Worm (Caenorhabditis elegans) whole organism, L4 larva: Measurements from ENCODE around the gene cyk-4.
A peak's percentile ranks its signal among the peaks of the same experiment; 100 is the strongest.

Source experiments
- F44E2.7 ChIP-seq: fragments of 200-800 bp; sonication (Bioruptor generic); IDR thresholded peaks from 2 replicates; pipeline ENCODE4 v2.1.2; 2022; ENCODE audit warnings: missing genetic modification characterization, missing compliant biosample characterization
- F49E8.2 ChIP-seq: sonication (generic microtip); optimal IDR thresholded peaks from 2 replicates; lab custom pipeline; 2016; ENCODE audit warnings: missing compliant biosample characterization, mild to moderate bottlenecking, missing genetic modification characterization, borderline replicate concordance
- Y105C5A.15 ChIP-seq: fragments of 200-800 bp; sonication (Bioruptor generic); IDR thresholded peaks from 2 replicates; pipeline ENCODE4 v1.3.6; 2022; ENCODE audit warnings: missing genetic modification characterization, missing compliant biosample characterization
- Y48G9A.11 ChIP-seq: fragments of 200-800 bp; sonication (Bioruptor generic); IDR thresholded peaks from 2 replicates; pipeline ENCODE4 v1.3.6; 2022; ENCODE audit warnings: missing genetic modification reagents, missing genetic modification characterization, missing compliant biosample characterization
- Y5F2A.4 ChIP-seq: fragments of 200-800 bp; sonication (Bioruptor generic); optimal IDR thresholded peaks from 2 replicates; lab custom pipeline; 2018; ENCODE audit warnings: mild to moderate bottlenecking, missing genetic modification characterization, missing compliant biosample characterization
- ZK337.2 ChIP-seq: fragments of 200-800 bp; sonication (Bioruptor generic); IDR thresholded peaks from 2 replicates; pipeline ENCODE4 v1.3.6; 2022; ENCODE audit warnings: missing genetic modification reagents, missing genetic modification characterization, missing compliant biosample characterization
- ZK546.5 ChIP-seq, 2 experiments: sonication (generic microtip); optimal IDR thresholded peaks; 2 replicates each; lab custom pipeline; 2017; ENCODE audit warnings: missing biosample characterization in 2 of 2, missing genetic modification characterization in 2 of 2
- aly-2 ChIP-seq: sonication (generic microtip); optimal IDR thresholded peaks from 2 replicates; lab custom pipeline; 2018; ENCODE audit warnings: missing biosample characterization, missing genetic modification characterization
- arid-1 ChIP-seq: fragments of 200-800 bp; sonication (Bioruptor generic); conservative IDR thresholded peaks from 2 replicates; pipeline ENCODE4 v1.3.6; 2022; ENCODE audit warnings: missing genetic modification reagents, missing genetic modification characterization, missing compliant biosample characterization
- attf-4 ChIP-seq: sonication (generic microtip); optimal IDR thresholded peaks from 3 replicates; lab custom pipeline; 2017; ENCODE audit warnings: missing biosample characterization, missing genetic modification characterization
- ceh-44 ChIP-seq: fragments of 200-800 bp; sonication (Bioruptor generic); IDR thresholded peaks from 2 replicates; pipeline ENCODE4 v1.3.6; 2022; ENCODE audit warnings: missing genetic modification reagents, missing genetic modification characterization, missing compliant biosample characterization
- ceh-62 ChIP-seq: sonication (generic microtip); optimal IDR thresholded peaks from 2 replicates; lab custom pipeline; 2017; ENCODE audit warnings: missing biosample characterization, missing genetic modification characterization
- ceh-82 ChIP-seq: sonication (generic microtip); optimal IDR thresholded peaks from 2 replicates; lab custom pipeline; 2017; ENCODE audit warnings: missing biosample characterization, missing genetic modification characterization
- ces-1 ChIP-seq: fragments of 150-350 bp; sonication (generic microtip); optimal IDR thresholded peaks from 4 replicates; lab custom pipeline; 2014; ENCODE audit warnings: missing biosample characterization, missing genetic modification reagents, missing genetic modification characterization
- cey-2 ChIP-seq: sonication (generic microtip); optimal IDR thresholded peaks from 3 replicates; lab custom pipeline; 2017; ENCODE audit warnings: missing genetic modification characterization, mild to moderate bottlenecking, missing compliant biosample characterization, antibody characterized with exemption, borderline replicate concordance; ENCODE audit not compliant: insufficient read depth
- daf-19 ChIP-seq: fragments of 200-800 bp; sonication (Bioruptor generic); conservative IDR thresholded peaks from 2 replicates; pipeline ENCODE4 v1.3.6; 2022; ENCODE audit warnings: missing genetic modification characterization, missing compliant biosample characterization
- daf-8 ChIP-seq: fragments of 200-800 bp; sonication (Bioruptor generic); IDR thresholded peaks from 2 replicates; pipeline ENCODE4 v1.3.6; 2022; ENCODE audit warnings: missing genetic modification characterization, missing compliant biosample characterization
- dmd-9 ChIP-seq: fragments of 200-800 bp; sonication (Bioruptor generic); IDR thresholded peaks from 2 replicates; pipeline ENCODE4 v1.3.6; 2022; ENCODE audit warnings: missing genetic modification reagents, missing genetic modification characterization, missing compliant biosample characterization
- duxl-1 ChIP-seq: sonication (generic microtip); optimal IDR thresholded peaks from 2 replicates; lab custom pipeline; 2016; ENCODE audit warnings: mild to moderate bottlenecking, missing genetic modification characterization, moderate library complexity, missing compliant biosample characterization; ENCODE audit not compliant: poor library complexity
- dve-1 ChIP-seq: sonication (generic microtip); optimal IDR thresholded peaks from 2 replicates; lab custom pipeline; 2017; ENCODE audit warnings: antibody characterized with exemption, mild to moderate bottlenecking, missing genetic modification characterization, missing compliant biosample characterization; ENCODE audit not compliant: insufficient read depth
- fkh-10 ChIP-seq: fragments of 150-350 bp; optimal IDR thresholded peaks from 2 replicates; lab custom pipeline; 2014; ENCODE audit warnings: missing biosample characterization, missing genetic modification reagents, missing genetic modification characterization
- fos-1 ChIP-seq: fragments of 150-350 bp; optimal IDR thresholded peaks from 2 replicates; lab custom pipeline; 2014; ENCODE audit warnings: missing biosample characterization, missing genetic modification characterization
- gei-8 ChIP-seq: fragments of 200-800 bp; sonication (Bioruptor generic); optimal IDR thresholded peaks from 2 replicates; lab custom pipeline; 2018; ENCODE audit warnings: mild to moderate bottlenecking, missing genetic modification characterization, missing compliant biosample characterization
- hlh-30 ChIP-seq: sonication (generic microtip); optimal IDR thresholded peaks from 2 replicates; lab custom pipeline; 2017; ENCODE audit warnings: antibody characterized with exemption, mild to moderate bottlenecking, missing genetic modification characterization, missing compliant biosample characterization; ENCODE audit not compliant: insufficient read depth
- jun-1 ChIP-seq: fragments of 150-350 bp; optimal IDR thresholded peaks from 2 replicates; lab custom pipeline; 2014; ENCODE audit warnings: missing biosample characterization, missing genetic modification reagents, missing genetic modification characterization
- lin-13 ChIP-seq: fragments of 150-350 bp; optimal IDR thresholded peaks from 2 replicates; lab custom pipeline; 2014; ENCODE audit warnings: missing biosample characterization, missing genetic modification reagents, missing genetic modification characterization
- lin-15B ChIP-seq: fragments of 150-350 bp; sonication (generic microtip); optimal IDR thresholded peaks from 3 replicates; lab custom pipeline; 2014; ENCODE audit warnings: missing biosample characterization, missing genetic modification characterization
- lin-29 ChIP-seq: fragments of 200-800 bp; sonication (Bioruptor generic); IDR thresholded peaks from 2 replicates; pipeline ENCODE4 v1.3.6; 2022; ENCODE audit warnings: missing genetic modification reagents, missing genetic modification characterization, missing compliant biosample characterization
- lin-38 ChIP-seq: fragments of 200-800 bp; sonication (Bioruptor generic); IDR thresholded peaks from 2 replicates; pipeline ENCODE4 v1.3.6; 2022; ENCODE audit warnings: missing genetic modification reagents, missing genetic modification characterization, missing compliant biosample characterization
- lir-3 ChIP-seq: sonication (generic microtip); optimal IDR thresholded peaks from 2 replicates; lab custom pipeline; 2016; ENCODE audit warnings: mild to moderate bottlenecking, missing genetic modification characterization, missing compliant biosample characterization
- lsy-2 ChIP-seq, 2 experiments: fragments of 150-350 bp in 1 of 2; sonication (generic microtip) in 1 of 2; optimal IDR thresholded peaks; 2 replicates each; lab custom pipeline; 2014 to 2017; ENCODE audit warnings: missing biosample characterization in 2 of 2, missing genetic modification characterization in 2 of 2
- mdt-29 ChIP-seq: fragments of 200-800 bp; sonication (Bioruptor generic); IDR thresholded peaks from 2 replicates; pipeline ENCODE4 v1.3.6; 2022; ENCODE audit warnings: missing genetic modification reagents, missing genetic modification characterization, missing compliant biosample characterization
- mxl-2 ChIP-seq: fragments of 200-800 bp; sonication (Bioruptor generic); conservative IDR thresholded peaks from 2 replicates; pipeline ENCODE4 v1.3.6; 2022; ENCODE audit warnings: missing genetic modification reagents, missing genetic modification characterization, missing compliant biosample characterization
- mxl-3 ChIP-seq: fragments of 200-800 bp; sonication (Bioruptor generic); optimal IDR thresholded peaks from 2 replicates; lab custom pipeline; 2018; ENCODE audit warnings: mild to moderate bottlenecking, missing genetic modification characterization, missing compliant biosample characterization
- nhr-11 ChIP-seq: fragments of 150-350 bp; optimal IDR thresholded peaks from 2 replicates; lab custom pipeline; 2014; ENCODE audit warnings: missing biosample characterization, missing genetic modification characterization
- nhr-237 ChIP-seq: sonication (generic microtip); optimal IDR thresholded peaks from 2 replicates; lab custom pipeline; 2017; ENCODE audit warnings: missing biosample characterization, missing genetic modification characterization
- nhr-28 ChIP-seq: fragments of 150-350 bp; optimal IDR thresholded peaks from 2 replicates; lab custom pipeline; 2014; ENCODE audit warnings: missing biosample characterization, missing genetic modification characterization
- nhr-48 ChIP-seq: sonication (generic microtip); optimal IDR thresholded peaks from 2 replicates; lab custom pipeline; 2016; ENCODE audit warnings: mild to moderate bottlenecking, missing genetic modification characterization, missing compliant biosample characterization
- nhr-76 ChIP-seq: fragments of 150-350 bp; optimal IDR thresholded peaks from 2 replicates; lab custom pipeline; 2014; ENCODE audit warnings: missing biosample characterization, missing genetic modification characterization
- nhr-77 ChIP-seq: fragments of 150-350 bp; optimal IDR thresholded peaks from 2 replicates; lab custom pipeline; 2014; ENCODE audit warnings: missing biosample characterization, missing genetic modification characterization
- php-3 ChIP-seq: fragments of 200-800 bp; sonication (Bioruptor generic); IDR thresholded peaks from 2 replicates; pipeline ENCODE4 v1.3.6; 2022; ENCODE audit warnings: missing genetic modification reagents, missing genetic modification characterization, missing compliant biosample characterization
- pqm-1 ChIP-seq: sonication (generic microtip); optimal IDR thresholded peaks from 2 replicates; lab custom pipeline; 2017; ENCODE audit warnings: missing biosample characterization, missing genetic modification characterization
- rbr-2 ChIP-seq: sonication (generic microtip); optimal IDR thresholded peaks from 2 replicates; lab custom pipeline; 2016; ENCODE audit warnings: missing genotype, missing genetic modification characterization, missing compliant biosample characterization
- spr-3 ChIP-seq: fragments of 200-800 bp; sonication (Bioruptor generic); optimal IDR thresholded peaks from 2 replicates; lab custom pipeline; 2018; ENCODE audit warnings: mild to moderate bottlenecking, missing genetic modification characterization, missing compliant biosample characterization
- tra-1 ChIP-seq: fragments of 200-800 bp; sonication (Bioruptor generic); IDR thresholded peaks from 2 replicates; pipeline ENCODE4 v1.3.6; 2022; ENCODE audit warnings: missing genetic modification reagents, missing genetic modification characterization, missing compliant biosample characterization
- unc-39 ChIP-seq: sonication (generic microtip); optimal IDR thresholded peaks from 2 replicates; lab custom pipeline; 2017; ENCODE audit warnings: missing biosample characterization, missing genetic modification characterization
- unc-62 ChIP-seq, 3 experiments: fragments of 150-350 bp in 1 of 3; sonication (generic microtip); optimal IDR thresholded peaks in 2 of 3; peaks in 1 of 3; 1 replicate in 1 of 3; 2 replicates in 2 of 3; lab custom pipeline; 2014 to 2017; ENCODE audit warnings: missing biosample characterization in 3 of 3, missing genetic modification characterization in 3 of 3, missing genetic modification reagents in 3 of 3, missing genotype in 1 of 3
- vab-7 ChIP-seq: fragments of 200-800 bp; sonication (Bioruptor generic); IDR thresholded peaks from 2 replicates; pipeline ENCODE4 v1.3.6; 2022; ENCODE audit warnings: missing genetic modification reagents, missing genetic modification characterization, missing compliant biosample characterization
- zfp-3 ChIP-seq: fragments of 200-800 bp; sonication (Bioruptor generic); conservative IDR thresholded peaks from 2 replicates; pipeline ENCODE4 v1.3.6; 2022; ENCODE audit warnings: missing genetic modification reagents, missing genetic modification characterization, missing compliant biosample characterization
- ztf-11 ChIP-seq: fragments of 150-350 bp; optimal IDR thresholded peaks from 2 replicates; lab custom pipeline; 2014; ENCODE audit warnings: missing biosample characterization, missing genetic modification characterization
- ztf-7 ChIP-seq: fragments of 150-350 bp; optimal IDR thresholded peaks from 2 replicates; lab custom pipeline; 2014; ENCODE audit warnings: missing biosample characterization, missing genetic modification characterization

The cyk-4 gene

DNA sequence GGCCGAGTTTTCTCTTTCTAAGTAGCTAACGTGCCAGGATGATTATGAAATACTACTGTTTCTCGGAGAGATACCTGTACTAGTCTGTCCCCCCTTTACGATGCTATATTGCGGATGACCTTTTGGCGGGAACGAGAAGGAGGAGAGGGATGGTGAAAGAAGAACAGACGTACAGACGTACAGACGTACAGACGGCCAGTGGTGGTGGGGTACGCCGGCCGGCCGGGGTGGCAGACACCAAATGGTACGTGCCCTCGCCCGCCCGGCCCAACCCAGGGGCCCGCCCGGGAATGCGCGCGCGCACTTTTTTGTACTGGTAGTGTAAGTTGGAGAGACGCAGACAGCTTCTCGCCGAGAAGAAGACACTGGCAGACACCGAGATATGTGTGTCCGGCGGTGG, 50.0 kb downstream of the cyk-4 start (continued):
- TF ChIP-seq cey-2 (tag; lab: Kevin White, UChicago) (no peak), lsy-2 (tag; optimal IDR thresholded peaks at IDR 0.05; lab: Kevin White, UChicago) (no peak), ztf-11 (no peak), F44E2.7 (no peak), ZK546.5 (tag; optimal IDR thresholded peaks at IDR 0.05; lab: Kevin White, UChicago) (no peak), vab-7 (GFP tag; lab: Robert Waterston, UW) (no peak), lir-3 (tag; lab: Kevin White, UChicago) (no peak), zfp-3 (no peak), ceh-62 (no peak), lin-15B (tag; lab: Kevin White, UChicago) (no peak), Y5F2A.4 (GFP tag; lab: Kevin White, UChicago) (no peak), jun-1 (tag; lab: Kevin White, UChicago) (no peak), dmd-9 (GFP tag; lab: Robert Waterston, UW) (no peak), aly-2 (tag; lab: Kevin White, UChicago) (no peak), unc-39 (tag; lab: Kevin White, UChicago) (no peak), ceh-82 (tag; lab: Kevin White, UChicago) (no peak), attf-4 (tag; lab: Kevin White, UChicago) (no peak), ceh-44 (GFP tag; lab: Robert Waterston, UW) (0 out of 2 replicates have a peak, but pooled peaks have one; percentile 14), ces-1 (GFP tag; lab: Kevin White, UChicago) (no peak), F49E8.2 (tag; lab: Kevin White, UChicago) (no peak), fkh-10 (GFP tag; lab: Kevin White, UChicago) (no peak), rbr-2 (peak; percentile 9), spr-3 (GFP tag; lab: Kevin White, UChicago) (no peak), hlh-30 (tag; lab: Kevin White, UChicago) (peak; percentile 42), mxl-3 (GFP tag; lab: Kevin White, UChicago) (peak; percentile 11), duxl-1 (tag; lab: Kevin White, UChicago) (no peak), Y48G9A.11 (0 out of 2 replicates have a peak, but pooled peaks have one; percentile 5), tra-1 (GFP tag; lab: Robert Waterston, UW) (no peak), nhr-77 (tag; lab: Kevin White, UChicago) (no peak), pqm-1 (no peak), arid-1 (GFP tag; lab: Robert Waterston, UW) (no peak; the same call in 1 of the 2 replicates), nhr-237 (no peak), daf-8 (no peak), fos-1 (tag; lab: Kevin White, UChicago) (no peak), ZK337.2 (GFP tag; lab: Robert Waterston, UW) (no peak), nhr-48 (tag; lab: Kevin White, UChicago) (no peak), nhr-11 (tag; lab: Kevin White, UChicago) (no peak), dve-1 (tag; lab: Kevin White, UChicago) (no peak), nhr-76 (tag; lab: Kevin White, UChicago) (no peak), mdt-29 (GFP tag; lab: Robert Waterston, UW) (0 out of 2 replicates have a peak, but pooled peaks have one; percentile 12), lin-38 (no peak; the same call in 1 of the 2 replicates), lin-29 (GFP tag; lab: Robert Waterston, UW) (peak; percentile 51; the same call in 1 of the 2 replicates), nhr-28 (tag; lab: Kevin White, UChicago) (no peak), unc-62 (GFP tag; optimal IDR thresholded peaks at IDR 0.05 in 1 of 2; lab: Kevin White, UChicago) (no peak), unc-62 (tag; optimal IDR thresholded peaks at IDR 0.05; lab: Kevin White, UChicago) (no peak), mxl-2 (GFP tag; lab: Robert Waterston, UW) (no peak), daf-19 (GFP tag; lab: Robert Waterston, UW) (no peak), Y105C5A.15 (no peak), gei-8 (GFP tag; lab: Kevin White, UChicago) (no peak), ztf-7 (no peak), lin-13 (GFP tag; lab: Kevin White, UChicago) (no peak), php-3 (GFP tag; lab: Robert Waterston, UW) (no peak; the same call in 1 of the 2 replicates)
